Worm (Caenorhabditis elegans) whole organism, L1 larva: ENCODE data around the gene tab-1.
A peak's percentile ranks its signal among the peaks of the same experiment; 100 is the strongest.

Experiments used
- C04F5.9 ChIP-seq: sonication (generic microtip); optimal IDR thresholded peaks from 2 replicates; lab custom pipeline; 2016; ENCODE audit warnings: missing genetic modification characterization, missing compliant biosample characterization
- C16A3.4 ChIP-seq: fragments of 150-350 bp; optimal IDR thresholded peaks from 2 replicates; lab custom pipeline; 2014; ENCODE audit warnings: missing biosample characterization, missing genetic modification characterization
- C34B4.2 ChIP-seq: sonication (generic microtip); optimal IDR thresholded peaks from 2 replicates; lab custom pipeline; 2017; ENCODE audit warnings: mild to moderate bottlenecking, missing genetic modification characterization, missing compliant biosample characterization
- F16B12.6 ChIP-seq: fragments of 150-350 bp; optimal IDR thresholded peaks from 2 replicates; lab custom pipeline; 2014; ENCODE audit warnings: missing biosample characterization, missing genetic modification characterization
- Y116A8C.19 ChIP-seq: sonication (generic microtip); optimal IDR thresholded peaks from 2 replicates; lab custom pipeline; 2016; ENCODE audit warnings: missing compliant biosample characterization, missing genetic modification characterization, borderline replicate concordance
- ama-1 ChIP-seq: fragments of 150-350 bp; optimal IDR thresholded peaks from 2 replicates; lab custom pipeline; 2014
- ceh-63 ChIP-seq: fragments of 200-800 bp; sonication (Bioruptor generic); optimal IDR thresholded peaks from 2 replicates; lab custom pipeline; 2018; ENCODE audit warnings: mild to moderate bottlenecking, missing genetic modification characterization, missing compliant biosample characterization
- ceh-90 ChIP-seq: sonication (generic microtip); optimal IDR thresholded peaks from 2 replicates; lab custom pipeline; 2016; ENCODE audit warnings: missing genetic modification characterization, missing compliant biosample characterization
- ces-1 ChIP-seq: fragments of 150-350 bp; optimal IDR thresholded peaks from 2 replicates; lab custom pipeline; 2014; ENCODE audit warnings: missing biosample characterization, missing genetic modification reagents, missing genetic modification characterization
- dpl-1 ChIP-seq, 3 experiments: fragments of 150-350 bp in 2 of 3; sonication (generic microtip) in 1 of 3; optimal IDR thresholded peaks; 2 replicates each; lab custom pipeline; 2014 to 2017; ENCODE audit warnings: missing biosample characterization in 3 of 3, missing genetic modification characterization in 3 of 3, missing genetic modification reagents in 3 of 3
- dsc-1 ChIP-seq: sonication (generic microtip); optimal IDR thresholded peaks from 2 replicates; lab custom pipeline; 2016; ENCODE audit warnings: mild to moderate bottlenecking, missing genetic modification characterization, missing compliant biosample characterization
- efl-1 ChIP-seq, 4 experiments: fragments of 150-350 bp; optimal IDR thresholded peaks in 3 of 4; peaks in 1 of 4; 1 replicate in 1 of 4; 2 replicates in 3 of 4; lab custom pipeline; 2014; ENCODE audit warnings: missing biosample characterization in 2 of 4, missing genetic modification characterization in 2 of 4, missing genetic modification reagents in 2 of 4
- efl-3 ChIP-seq: fragments of 200-800 bp; sonication (Bioruptor generic); optimal IDR thresholded peaks from 2 replicates; lab custom pipeline; 2018; ENCODE audit warnings: mild to moderate bottlenecking, missing genetic modification characterization, missing compliant biosample characterization
- egl-13 ChIP-seq: sonication (generic microtip); optimal IDR thresholded peaks from 2 replicates; lab custom pipeline; 2016; ENCODE audit warnings: missing genotype, missing genetic modification reagents, missing genetic modification characterization, missing compliant biosample characterization
- egl-27 ChIP-seq, 2 experiments: fragments of 150-350 bp in 1 of 2; sonication (generic microtip); optimal IDR thresholded peaks; 3 replicates each; lab custom pipeline; 2017 to 2018; ENCODE audit warnings: missing biosample characterization in 2 of 2, missing genetic modification characterization in 2 of 2, missing genetic modification reagents in 2 of 2
- elt-2 ChIP-seq: sonication (generic microtip); optimal IDR thresholded peaks from 2 replicates; lab custom pipeline; 2016; ENCODE audit warnings: missing genetic modification characterization, mild to moderate bottlenecking, inconsistent platforms, missing compliant biosample characterization, missing genetic modification reagents
- elt-3 ChIP-seq, 6 experiments: fragments of 150-350 bp in 1 of 6; sonication (generic microtip); optimal IDR thresholded peaks; 2 replicates each; lab custom pipeline; 2017 to 2018; ENCODE audit warnings: missing biosample characterization in 6 of 6, missing genetic modification characterization in 6 of 6, inconsistent platforms in 1 of 6
- fkh-10 ChIP-seq: sonication (generic microtip); optimal IDR thresholded peaks from 2 replicates; lab custom pipeline; 2017; ENCODE audit warnings: missing biosample characterization, missing genetic modification reagents, missing genetic modification characterization
- grh-1 ChIP-seq: fragments of 200-800 bp; sonication (Bioruptor generic); IDR thresholded peaks from 2 replicates; pipeline ENCODE4 v1.3.6; 2022; ENCODE audit warnings: missing genetic modification reagents, missing genetic modification characterization, missing compliant biosample characterization
- hlh-17 ChIP-seq: fragments of 200-800 bp; sonication (Bioruptor generic); optimal IDR thresholded peaks from 2 replicates; lab custom pipeline; 2018; ENCODE audit warnings: missing genetic modification characterization, mild to moderate bottlenecking, missing compliant biosample characterization, moderate library complexity, borderline replicate concordance
- isw-1 ChIP-seq: fragments of 200-800 bp; sonication (Bioruptor generic); IDR thresholded peaks from 2 replicates; pipeline ENCODE4 v1.3.6; 2022; ENCODE audit warnings: missing genetic modification characterization, missing compliant biosample characterization
- lin-14 ChIP-seq: fragments of 200-800 bp; sonication (Bioruptor generic); optimal IDR thresholded peaks from 2 replicates; lab custom pipeline; 2018; ENCODE audit warnings: mild to moderate bottlenecking, missing genetic modification characterization, moderate library complexity, missing compliant biosample characterization
- lin-15B ChIP-seq: fragments of 150-350 bp; sonication (generic microtip); optimal IDR thresholded peaks from 3 replicates; lab custom pipeline; 2014; ENCODE audit warnings: missing biosample characterization, missing genetic modification characterization
- lin-39 ChIP-seq: fragments of 150-350 bp; optimal IDR thresholded peaks from 2 replicates; lab custom pipeline; 2014; ENCODE audit warnings: missing biosample characterization, missing genetic modification reagents, missing genetic modification characterization
- lsy-2 ChIP-seq, 2 experiments: fragments of 150-350 bp; optimal IDR thresholded peaks; 2 replicates each; lab custom pipeline; 2014; ENCODE audit warnings: missing biosample characterization in 2 of 2, missing genetic modification characterization in 2 of 2
- mdl-1 ChIP-seq, 2 experiments: fragments of 150-350 bp; optimal IDR thresholded peaks; 2 replicates each; lab custom pipeline; 2014 to 2017; ENCODE audit warnings: missing biosample characterization in 2 of 2, missing genetic modification characterization in 2 of 2, inconsistent platforms in 1 of 2
- mef-2 ChIP-seq: fragments of 150-350 bp; optimal IDR thresholded peaks from 2 replicates; lab custom pipeline; 2014; ENCODE audit warnings: missing biosample characterization, missing genetic modification characterization
- nhr-11 ChIP-seq: fragments of 150-350 bp; optimal IDR thresholded peaks from 2 replicates; lab custom pipeline; 2014; ENCODE audit warnings: missing biosample characterization, missing genetic modification characterization
- nhr-12 ChIP-seq: sonication (generic microtip); optimal IDR thresholded peaks from 2 replicates; lab custom pipeline; 2017; ENCODE audit warnings: missing biosample characterization, missing genetic modification characterization
- nhr-19 ChIP-seq: fragments of 200-800 bp; sonication (Bioruptor generic); conservative IDR thresholded peaks from 2 replicates; pipeline ENCODE4 v1.3.6; 2022; ENCODE audit warnings: missing genetic modification characterization, missing compliant biosample characterization
- nhr-20 ChIP-seq: sonication (generic microtip); optimal IDR thresholded peaks from 2 replicates; lab custom pipeline; 2016; ENCODE audit warnings: mild to moderate bottlenecking, missing genetic modification characterization, missing compliant biosample characterization
- nhr-237 ChIP-seq: fragments of 150-350 bp; optimal IDR thresholded peaks from 2 replicates; lab custom pipeline; 2014; ENCODE audit warnings: missing biosample characterization, missing genetic modification characterization
- nhr-47 ChIP-seq: sonication (generic microtip); optimal IDR thresholded peaks from 2 replicates; lab custom pipeline; 2016; ENCODE audit warnings: mild to moderate bottlenecking, missing genetic modification characterization, moderate library complexity, missing compliant biosample characterization
- nhr-71 ChIP-seq: sonication (generic microtip); optimal IDR thresholded peaks from 2 replicates; lab custom pipeline; 2016; ENCODE audit warnings: mild to moderate bottlenecking, missing genetic modification characterization, moderate library complexity, missing compliant biosample characterization
- nhr-84 ChIP-seq: sonication (generic microtip); optimal IDR thresholded peaks from 2 replicates; lab custom pipeline; 2017; ENCODE audit warnings: missing biosample characterization, missing genetic modification characterization
- nhr-85 ChIP-seq: sonication (generic microtip); peaks from one replicate; lab custom pipeline; 2016; ENCODE audit warnings: missing genetic modification characterization, inconsistent platforms, missing compliant biosample characterization
- nhr-90 ChIP-seq: sonication (generic microtip); optimal IDR thresholded peaks from 2 replicates; lab custom pipeline; 2016; ENCODE audit warnings: mild to moderate bottlenecking, missing genetic modification characterization, missing compliant biosample characterization; ENCODE audit not compliant: poor library complexity
- pax-3 ChIP-seq: fragments of 200-800 bp; sonication (Bioruptor generic); optimal IDR thresholded peaks from 2 replicates; lab custom pipeline; 2018; ENCODE audit warnings: mild to moderate bottlenecking, missing genetic modification characterization, moderate library complexity, missing compliant biosample characterization
- pqm-1 ChIP-seq: sonication (generic microtip); optimal IDR thresholded peaks from 3 replicates; lab custom pipeline; 2017; ENCODE audit warnings: missing biosample characterization, missing genetic modification characterization
- rnt-1 ChIP-seq: sonication (generic microtip); optimal IDR thresholded peaks from 2 replicates; lab custom pipeline; 2016; ENCODE audit warnings: mild to moderate bottlenecking, missing genetic modification characterization, moderate library complexity, missing compliant biosample characterization
- snpc-4 ChIP-seq: fragments of 150-350 bp; optimal IDR thresholded peaks from 2 replicates; lab custom pipeline; 2014; ENCODE audit warnings: missing biosample characterization, missing genetic modification characterization
- snu-23 ChIP-seq: sonication (generic microtip); optimal IDR thresholded peaks from 2 replicates; lab custom pipeline; 2016; ENCODE audit warnings: missing genetic modification characterization, missing compliant biosample characterization
- sox-4 ChIP-seq: sonication (generic microtip); optimal IDR thresholded peaks from 2 replicates; lab custom pipeline; 2016; ENCODE audit warnings: missing genetic modification characterization, missing compliant biosample characterization
- sup-37 ChIP-seq: fragments of 200-800 bp; sonication (Bioruptor generic); optimal IDR thresholded peaks from 2 replicates; lab custom pipeline; 2018; ENCODE audit warnings: mild to moderate bottlenecking, missing genetic modification characterization, missing compliant biosample characterization
- swsn-7 ChIP-seq: sonication (generic microtip); optimal IDR thresholded peaks from 2 replicates; lab custom pipeline; 2016; ENCODE audit warnings: missing genetic modification characterization, missing compliant biosample characterization
- unc-30 ChIP-seq: sonication (generic microtip); optimal IDR thresholded peaks from 2 replicates; lab custom pipeline; 2017; ENCODE audit warnings: missing biosample characterization, missing genetic modification characterization
- unc-86 ChIP-seq: sonication (generic microtip); optimal IDR thresholded peaks from 2 replicates; lab custom pipeline; 2016; ENCODE audit warnings: missing genetic modification characterization, missing compliant biosample characterization
- vab-15 ChIP-seq: sonication (generic microtip); optimal IDR thresholded peaks from 2 replicates; lab custom pipeline; 2017; ENCODE audit warnings: missing genotype, mild to moderate bottlenecking, missing genetic modification characterization, missing compliant biosample characterization
- xbp-1 ChIP-seq: sonication (generic microtip); optimal IDR thresholded peaks from 2 replicates; lab custom pipeline; 2016; ENCODE audit warnings: missing genetic modification characterization, missing compliant biosample characterization
- zag-1 ChIP-seq: fragments of 150-350 bp; optimal IDR thresholded peaks from 2 replicates; lab custom pipeline; 2014; ENCODE audit warnings: missing biosample characterization, missing genetic modification characterization
- zip-4 ChIP-seq: fragments of 200-800 bp; sonication (Bioruptor generic); optimal IDR thresholded peaks from 2 replicates; lab custom pipeline; 2018; ENCODE audit warnings: mild to moderate bottlenecking, missing genetic modification characterization, moderate library complexity, missing compliant biosample characterization
- ztf-11 ChIP-seq, 2 experiments: sonication (generic microtip); optimal IDR thresholded peaks; 2 replicates each; lab custom pipeline; 2016 to 2017; ENCODE audit warnings: missing genetic modification characterization in 2 of 2, missing biosample characterization in 1 of 2, missing compliant biosample characterization in 1 of 2

The tab-1 gene

DNA sequence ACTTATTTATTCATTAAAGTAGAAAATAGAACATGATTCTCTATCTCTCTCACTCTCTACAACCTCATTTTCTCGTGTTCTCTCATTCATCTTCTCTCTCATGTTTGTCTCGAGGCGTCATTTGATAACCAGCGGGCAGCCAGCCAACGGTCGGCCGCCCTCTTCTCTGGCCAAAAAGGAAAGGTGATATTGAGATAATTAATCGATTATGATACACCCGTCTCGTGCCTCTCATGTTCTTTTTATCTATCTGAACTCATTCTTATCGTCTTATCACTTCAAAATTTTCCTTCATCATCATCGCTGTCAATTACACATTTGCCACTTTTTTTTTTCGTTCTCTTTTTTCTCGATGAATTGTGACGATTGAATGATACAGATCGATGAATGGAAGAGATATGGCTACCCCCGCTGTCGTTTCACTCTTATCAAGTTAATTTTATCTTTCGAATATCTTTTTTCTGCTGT lies 39.6 kb downstream of the tab-1 start (continued):
- TF ChIP-seq F16B12.6 = no peak
- TF ChIP-seq C34B4.2 = no peak
- no peak for TF ChIP-seq hlh-17 (GFP tag; lab: Kevin White, UChicago)
- peak in 1 of 2 experiments; percentile 78 for TF ChIP-seq mdl-1 (tag; optimal IDR thresholded peaks at IDR 0.05; lab: Kevin White, UChicago)
- peak; percentile 64 to 68 for TF ChIP-seq lsy-2 (tag; optimal IDR thresholded peaks at IDR 0.05; lab: Kevin White, UChicago)
- TF ChIP-seq nhr-90 = peak; percentile 86
- TF ChIP-seq rnt-1 (tag; lab: Kevin White, UChicago) = peak; percentile 43
- no peak for TF ChIP-seq ztf-11 (tag; optimal IDR thresholded peaks at IDR 0.05; lab: Kevin White, UChicago)
- TF ChIP-seq vab-15 = no peak
- TF ChIP-seq nhr-11 (tag; lab: Kevin White, UChicago) = no peak
- TF ChIP-seq nhr-20 = peak; percentile 94
- TF ChIP-seq elt-2 (tag; lab: Kevin White, UChicago) = peak; percentile 98
- peak; percentile 70 for TF ChIP-seq pqm-1 (tag; lab: Kevin White, UChicago)
- TF ChIP-seq nhr-71 = peak; percentile 94
- TF ChIP-seq xbp-1 (tag; lab: Kevin White, UChicago) = peak; percentile 8
- no peak for TF ChIP-seq nhr-12 (tag; lab: Kevin White, UChicago)
- TF ChIP-seq ceh-90 (tag; lab: Kevin White, UChicago) = no peak
- no peak for TF ChIP-seq nhr-237 (tag; lab: Kevin White, UChicago)
- TF ChIP-seq ces-1 (GFP tag; lab: Kevin White, UChicago) = no peak
- TF ChIP-seq zag-1 (tag; lab: Kevin White, UChicago) = no peak
- no peak for TF ChIP-seq fkh-10 (GFP tag; lab: Kevin White, UChicago)
- TF ChIP-seq mef-2 (tag; lab: Kevin White, UChicago) = no peak
- TF ChIP-seq pax-3 = peak; percentile 20
- no peak for TF ChIP-seq ama-1 (lab: Kevin White, UChicago)
- TF ChIP-seq lin-15B (tag; lab: Kevin White, UChicago) = no peak
- no peak for TF ChIP-seq efl-3
- peak; percentile 58 for TF ChIP-seq dsc-1 (tag; lab: Kevin White, UChicago)
- TF ChIP-seq lin-14 = peak; percentile 95
- no peak for TF ChIP-seq sox-4
- TF ChIP-seq elt-3 (tag; optimal IDR thresholded peaks at IDR 0.05; lab: Kevin White, UChicago) = peak in 5 of 6 experiments; percentile 72 to 99 (median 89)
- no peak for TF ChIP-seq egl-13 (tag; lab: Kevin White, UChicago)
- TF ChIP-seq egl-27 (tag; optimal IDR thresholded peaks at IDR 0.05; lab: Kevin White, UChicago) = peak; percentile 98 to 99
- peak; percentile 35 for TF ChIP-seq C16A3.4 (tag; lab: Kevin White, UChicago)
- TF ChIP-seq dpl-1 (GFP tag; optimal IDR thresholded peaks at IDR 0.05; lab: Kevin White, UChicago) = peak in 1 of 3 experiments; percentile 5
- peak; percentile 53; the same call in 1 of the 2 replicates for TF ChIP-seq grh-1 (GFP tag; lab: Robert Waterston, UW)
- no peak for TF ChIP-seq C04F5.9
- no peak for TF ChIP-seq nhr-84
- TF ChIP-seq nhr-85 = peak; percentile 99
- peak; percentile 66 for TF ChIP-seq nhr-47
- TF ChIP-seq isw-1 (GFP tag; lab: Robert Waterston, UW) = no peak
- TF ChIP-seq unc-86 (tag; lab: Kevin White, UChicago) = no peak
- peak; percentile 30 for TF ChIP-seq swsn-7 (tag; lab: Kevin White, UChicago)
- no peak for TF ChIP-seq sup-37 (GFP tag; lab: Kevin White, UChicago)
- TF ChIP-seq nhr-19 (GFP tag; lab: Robert Waterston, UW) = peak; percentile 71
- TF ChIP-seq ceh-63 (GFP tag; lab: Kevin White, UChicago) = no peak
- TF ChIP-seq unc-30 (tag; lab: Kevin White, UChicago) = no peak
- TF ChIP-seq snpc-4 = no peak
- no peak for TF ChIP-seq zip-4 (GFP tag; lab: Kevin White, UChicago)
- TF ChIP-seq snu-23 (GFP tag; lab: Kevin White, UChicago) = peak; percentile 83
- TF ChIP-seq lin-39 (tag; lab: Kevin White, UChicago) = no peak
- no peak for TF ChIP-seq Y116A8C.19 (tag; lab: Kevin White, UChicago)
- TF ChIP-seq efl-1 (optimal IDR thresholded peaks at IDR 0.05; lab: Kevin White, UChicago) = peak in 1 of 2 experiments; percentile 28
- peak in 1 of 2 experiments; percentile 90 for TF ChIP-seq efl-1 (GFP tag; optimal IDR thresholded peaks at IDR 0.05 in 1 of 2; lab: Kevin White, UChicago)
